Fruit fly (Drosophila melanogaster) whole organism, embryonic: ENCODE measurements around the gene CG14720.

Experiments
- ATbp ChIP-seq: fragments of 200-800 bp; sonication (Bioruptor generic); optimal IDR thresholded peaks from 2 replicates; lab custom pipeline; 2017; ENCODE audit warnings: missing biosample characterization, mild to moderate bottlenecking, missing genetic modification characterization, missing genetic modification reagents
- Atf6 ChIP-seq: fragments of 200-800 bp; sonication (Bioruptor generic); IDR thresholded peaks from 2 replicates; pipeline ENCODE4 v1.3.6; 2022; ENCODE audit warnings: missing biosample characterization, missing genetic modification characterization
- CG11456 ChIP-seq: fragments of 200-800 bp; sonication (Bioruptor generic); IDR thresholded peaks from 3 replicates; pipeline ENCODE4 v1.3.6; 2022; ENCODE audit warnings: missing biosample characterization, missing genetic modification characterization
- CG11504 ChIP-seq: fragments of 200-800 bp; sonication (Bioruptor generic); optimal IDR thresholded peaks from 3 replicates; lab custom pipeline; 2019; ENCODE audit warnings: missing biosample characterization, mild to moderate bottlenecking, missing genetic modification characterization, moderate library complexity
- CG12391 ChIP-seq: fragments of 200-800 bp; sonication (Bioruptor generic); optimal IDR thresholded peaks from 3 replicates; lab custom pipeline; 2018; ENCODE audit warnings: missing biosample characterization, mild to moderate bottlenecking, missing genetic modification characterization, moderate library complexity
- CG15514 ChIP-seq: fragments of 200-800 bp; sonication (Bioruptor generic); optimal IDR thresholded peaks from 3 replicates; lab custom pipeline; 2017; ENCODE audit warnings: missing biosample characterization, missing genetic modification characterization, mild to moderate bottlenecking, moderate library complexity, missing genetic modification reagents
- CG17385 ChIP-seq: fragments of 200-800 bp; sonication (Bioruptor generic); optimal IDR thresholded peaks from 3 replicates; lab custom pipeline; 2018; ENCODE audit warnings: missing biosample characterization, mild to moderate bottlenecking, missing genetic modification characterization
- CG2116 ChIP-seq: fragments of 200-800 bp; sonication (Bioruptor generic); optimal IDR thresholded peaks from 3 replicates; lab custom pipeline; 2018; ENCODE audit warnings: missing biosample characterization, mild to moderate bottlenecking, missing genetic modification characterization
- CG30020 ChIP-seq: fragments of 200-800 bp; optimal IDR thresholded peaks from 2 replicates; lab custom pipeline; 2019; ENCODE audit warnings: missing biosample characterization, mild to moderate bottlenecking, missing genetic modification characterization, moderate library complexity
- CG30431 ChIP-seq: fragments of 200-800 bp; sonication (Bioruptor generic); optimal IDR thresholded peaks from 2 replicates; lab custom pipeline; 2017; ENCODE audit warnings: missing biosample characterization, missing genetic modification characterization
- CG32767 ChIP-seq: fragments of 200-800 bp; sonication (Bioruptor generic); IDR thresholded peaks from 2 replicates; pipeline ENCODE4 v1.3.6; 2022; ENCODE audit warnings: missing biosample characterization, missing genetic modification characterization
- CG4854 ChIP-seq: fragments of 200-800 bp; sonication (Bioruptor generic); optimal IDR thresholded peaks from 2 replicates; lab custom pipeline; 2016; ENCODE audit warnings: missing biosample characterization, missing genetic modification characterization, inconsistent platforms
- CG5953 ChIP-seq: fragments of 200-800 bp; sonication (Bioruptor generic); IDR thresholded peaks from 2 replicates; pipeline ENCODE4 v1.3.6; 2022; ENCODE audit warnings: missing biosample characterization, missing genetic modification characterization
- CG7839 ChIP-seq: fragments of 200-800 bp; sonication (Bioruptor generic); optimal IDR thresholded peaks from 3 replicates; lab custom pipeline; 2018; ENCODE audit warnings: missing biosample characterization, mild to moderate bottlenecking, missing genetic modification characterization, moderate library complexity
- CG7928 ChIP-seq: fragments of 200-800 bp; sonication (Bioruptor generic); optimal IDR thresholded peaks from 2 replicates; lab custom pipeline; 2017; ENCODE audit warnings: missing biosample characterization, mild to moderate bottlenecking, missing genetic modification characterization
- CG8089 ChIP-seq: fragments of 200-800 bp; sonication (Bioruptor generic); optimal IDR thresholded peaks from 3 replicates; lab custom pipeline; 2016; ENCODE audit warnings: missing biosample characterization, missing genetic modification characterization
- CG8478 ChIP-seq: fragments of >200 bp; optimal IDR thresholded peaks from 2 replicates; lab custom pipeline; 2018
- CG8924 ChIP-seq: fragments of 200-800 bp; optimal IDR thresholded peaks from 3 replicates; lab custom pipeline; 2019; ENCODE audit warnings: missing biosample characterization, mild to moderate bottlenecking, missing genetic modification characterization, moderate library complexity
- D ChIP-seq, 2 experiments: fragments of 200-800 bp in 1 of 2; fragments of >200 bp in 1 of 2; sonication (Bioruptor generic) in 1 of 2; optimal IDR thresholded peaks; 2 replicates in 1 of 2; 3 replicates in 1 of 2; lab custom pipeline; 2017; ENCODE audit warnings: mild to moderate bottlenecking in 1 of 2, missing biosample characterization in 1 of 2, missing genetic modification characterization in 1 of 2, missing genetic modification reagents in 1 of 2
- D19B ChIP-seq: fragments of 200-800 bp; sonication (Bioruptor generic); optimal IDR thresholded peaks from 2 replicates; lab custom pipeline; 2017; ENCODE audit warnings: missing biosample characterization, mild to moderate bottlenecking, missing genetic modification characterization
- Deaf1 ChIP-seq: fragments of 200-800 bp; optimal IDR thresholded peaks from 3 replicates; lab custom pipeline; 2019; ENCODE audit warnings: missing biosample characterization, mild to moderate bottlenecking, missing genetic modification characterization, moderate library complexity
- Dip3 ChIP-seq: fragments of 200-800 bp; sonication (Bioruptor generic); optimal IDR thresholded peaks from 3 replicates; lab custom pipeline; 2016; ENCODE audit warnings: missing biosample characterization, missing genetic modification characterization
- Ets97D ChIP-seq: fragments of 200-800 bp; sonication (Bioruptor generic); optimal IDR thresholded peaks from 3 replicates; lab custom pipeline; 2016; ENCODE audit warnings: missing biosample characterization, missing genetic modification characterization
- H2.0 ChIP-seq: fragments of 200-800 bp; sonication (Bioruptor generic); IDR thresholded peaks from 2 replicates; pipeline ENCODE4 v1.3.6; 2022; ENCODE audit warnings: missing biosample characterization, missing genetic modification characterization
- HHEX ChIP-seq: fragments of 200-800 bp; sonication (Bioruptor generic); optimal IDR thresholded peaks from 3 replicates; lab custom pipeline; 2017; ENCODE audit warnings: missing biosample characterization, mild to moderate bottlenecking, missing genetic modification characterization, missing genetic modification reagents
- HLH4C ChIP-seq: fragments of 200-800 bp; sonication (Bioruptor generic); IDR thresholded peaks from 3 replicates; pipeline ENCODE4 v1.3.6; 2022; ENCODE audit warnings: missing biosample characterization, missing genetic modification characterization; ENCODE audit not compliant: partially characterized antibody
- MTF-1 ChIP-seq: fragments of 200-800 bp; sonication (Bioruptor generic); optimal IDR thresholded peaks from 2 replicates; lab custom pipeline; 2018; ENCODE audit warnings: missing biosample characterization, mild to moderate bottlenecking, missing genetic modification characterization, borderline replicate concordance
- NK7.1 ChIP-seq: fragments of 200-800 bp; sonication (Bioruptor generic); optimal IDR thresholded peaks from 3 replicates; lab custom pipeline; 2016; ENCODE audit warnings: missing biosample characterization, missing genetic modification characterization
- Nf-YA ChIP-seq: fragments of 200-800 bp; sonication (Bioruptor generic); IDR thresholded peaks from 2 replicates; pipeline ENCODE4 v1.3.6; 2022; ENCODE audit warnings: missing biosample characterization, missing genetic modification characterization
- Opbp ChIP-seq: fragments of 200-800 bp; sonication (Bioruptor generic); IDR thresholded peaks from 3 replicates; pipeline ENCODE4 v1.3.6; 2022; ENCODE audit warnings: missing biosample characterization, missing genetic modification characterization; ENCODE audit not compliant: partially characterized antibody
- Ptx1 ChIP-seq: fragments of 200-800 bp; sonication (Bioruptor generic); IDR thresholded peaks from 2 replicates; pipeline ENCODE4 v1.3.6; 2022; ENCODE audit warnings: missing biosample characterization, missing genetic modification characterization
- Ravus ChIP-seq: fragments of 200-800 bp; sonication (Bioruptor generic); IDR thresholded peaks from 2 replicates; pipeline ENCODE4 v1.3.6; 2022; ENCODE audit warnings: missing biosample characterization, missing genetic modification characterization
- Sox102F ChIP-seq: fragments of 200-800 bp; sonication (Bioruptor generic); optimal IDR thresholded peaks from 2 replicates; lab custom pipeline; 2018; ENCODE audit warnings: missing biosample characterization, mild to moderate bottlenecking, missing genetic modification characterization, moderate library complexity
- az2 ChIP-seq: fragments of 200-800 bp; sonication (Bioruptor generic); optimal IDR thresholded peaks from 3 replicates; lab custom pipeline; 2016; ENCODE audit warnings: missing biosample characterization, missing genetic modification characterization
- cas ChIP-seq: fragments of 200-800 bp; sonication (Bioruptor generic); IDR thresholded peaks from 2 replicates; pipeline ENCODE4 v1.3.6; 2022; ENCODE audit warnings: missing biosample characterization, missing genetic modification characterization
- chif ChIP-seq, 2 experiments: fragments of 200-800 bp; sonication (Bioruptor generic); optimal IDR thresholded peaks; 3 replicates each; lab custom pipeline; 2016; ENCODE audit warnings: missing biosample characterization in 2 of 2, missing genetic modification characterization in 2 of 2
- crp ChIP-seq, 2 experiments: fragments of 200-800 bp; sonication (Bioruptor generic); optimal IDR thresholded peaks; 2 replicates in 1 of 2; 3 replicates in 1 of 2; lab custom pipeline; 2017; ENCODE audit warnings: missing biosample characterization in 2 of 2, missing genetic modification characterization in 2 of 2, mild to moderate bottlenecking in 1 of 2, moderate library complexity in 1 of 2
- dan ChIP-seq: fragments of 200-800 bp; sonication (Bioruptor generic); IDR thresholded peaks from 2 replicates; pipeline ENCODE4 v1.3.6; 2022; ENCODE audit warnings: missing biosample characterization, missing genetic modification characterization
- dmrt99B ChIP-seq: fragments of 200-800 bp; sonication (Bioruptor generic); optimal IDR thresholded peaks from 2 replicates; lab custom pipeline; 2018; ENCODE audit warnings: missing biosample characterization, mild to moderate bottlenecking, missing genetic modification characterization, moderate library complexity
- dpn ChIP-seq, 2 experiments: fragments of 200-800 bp; sonication (Bioruptor generic); optimal IDR thresholded peaks; 3 replicates each; lab custom pipeline; 2016; ENCODE audit warnings: missing biosample characterization in 2 of 2, missing genetic modification characterization in 2 of 2
- dysf ChIP-seq: fragments of 200-800 bp; sonication (Bioruptor generic); IDR thresholded peaks from 3 replicates; pipeline ENCODE4 v1.3.6; 2022; ENCODE audit warnings: missing biosample characterization, missing genetic modification characterization
- en ChIP-seq: fragments of 200-800 bp; sonication (Bioruptor generic); optimal IDR thresholded peaks from 2 replicates; lab custom pipeline; 2016; ENCODE audit warnings: missing biosample characterization, missing genetic modification characterization
- gt ChIP-seq: fragments of 200-800 bp; sonication (Bioruptor generic); IDR thresholded peaks from 2 replicates; pipeline ENCODE4 v1.3.6; 2022; ENCODE audit warnings: missing biosample characterization, missing genetic modification characterization
- ham ChIP-seq: fragments of 200-800 bp; sonication (Bioruptor generic); IDR thresholded peaks from 2 replicates; pipeline ENCODE4 v1.3.6; 2022; ENCODE audit warnings: missing biosample characterization, missing genetic modification characterization
- her ChIP-seq: fragments of 200-800 bp; sonication (Bioruptor generic); optimal IDR thresholded peaks from 2 replicates; lab custom pipeline; 2016; ENCODE audit warnings: missing biosample characterization, missing genetic modification characterization
- jigr1 ChIP-seq: fragments of 200-800 bp; sonication (Bioruptor generic); IDR thresholded peaks from 3 replicates; pipeline ENCODE4 v1.3.6; 2022; ENCODE audit warnings: missing biosample characterization, missing genetic modification characterization
- jing ChIP-seq: fragments of 200-800 bp; sonication (Bioruptor generic); optimal IDR thresholded peaks from 2 replicates; lab custom pipeline; 2018; ENCODE audit warnings: missing biosample characterization, mild to moderate bottlenecking, missing genetic modification characterization
- luna ChIP-seq: fragments of 200-800 bp; sonication (Bioruptor generic); optimal IDR thresholded peaks from 2 replicates; lab custom pipeline; 2016; ENCODE audit warnings: missing biosample characterization, missing genetic modification characterization
- pan ChIP-seq, 4 experiments: fragments of >200 bp in 3 of 4; fragments of 200-800 bp in 1 of 4; sonication (Bioruptor generic) in 1 of 4; optimal IDR thresholded peaks in 3 of 4; IDR thresholded peaks in 1 of 4; 2 replicates each; pipeline versions ENCODE4 v1.3.6 to Lab custom; 2017 to 2022; ENCODE audit warnings: missing biosample characterization in 2 of 4, missing genetic modification characterization in 2 of 4, mixed read lengths in 1 of 4
- shn ChIP-seq: fragments of 200-800 bp; sonication (Bioruptor generic); optimal IDR thresholded peaks from 3 replicates; lab custom pipeline; 2016; ENCODE audit warnings: missing biosample characterization, missing genetic modification characterization
- sisA ChIP-seq: fragments of 200-800 bp; sonication (Bioruptor generic); IDR thresholded peaks from 2 replicates; pipeline ENCODE4 v1.3.6; 2022; ENCODE audit warnings: missing biosample characterization, missing genetic modification characterization

CG14720 gene

dm6 chr3R:11662617-11663016 lies 48.9 kb upstream of the CG14720 start (continued):
- TF ChIP-seq Deaf1 (tag; lab: Kevin White, UChicago), result no peak
- TF ChIP-seq CG4854 (GFP tag; lab: Kevin White, UChicago), result no peak
- no peak for TF ChIP-seq Nf-YA (GFP tag; lab: Robert Waterston, UW)
- TF ChIP-seq gt (GFP tag; lab: Robert Waterston, UW), result no peak
- no peak for TF ChIP-seq pan (optimal IDR thresholded peaks at IDR 0.05; lab: Kevin White, UChicago)
- TF ChIP-seq pan (GFP tag; optimal IDR thresholded peaks at IDR 0.05 in 1 of 2, IDR thresholded peaks at IDR 0.05 in 1 of 2), result peak in 1 of 2 experiments; percentile 14
- TF ChIP-seq jing, result no peak
- no peak for TF ChIP-seq CG8924 (tag; lab: Kevin White, UChicago)
- peak in 1 of 2 experiments; percentile 4 for TF ChIP-seq chif (GFP tag; optimal IDR thresholded peaks at IDR 0.05; lab: Kevin White, UChicago)
- TF ChIP-seq CG15514 (GFP tag; lab: Kevin White, UChicago), result no peak
- no peak for TF ChIP-seq CG2116 (GFP tag; lab: Kevin White, UChicago)
- TF ChIP-seq CG30020 (tag; lab: Kevin White, UChicago), result no peak
- TF ChIP-seq CG8478 (lab: Kevin White, UChicago), result no peak
- TF ChIP-seq MTF-1 (GFP tag; lab: Kevin White, UChicago), result no peak
- TF ChIP-seq CG11504 (tag; lab: Kevin White, UChicago), result peak; percentile 26
- TF ChIP-seq ham (GFP tag; lab: Robert Waterston, UW), result no peak
- no peak for TF ChIP-seq luna (GFP tag; lab: Kevin White, UChicago)
- no peak for TF ChIP-seq Dip3
- TF ChIP-seq dysf (GFP tag; lab: Robert Waterston, UW), result 0 out of 3 replicates have a peak, but pooled peaks have one; percentile 30
- TF ChIP-seq CG8089 (GFP tag; lab: Kevin White, UChicago), result no peak
- TF ChIP-seq Ets97D (GFP tag; lab: Kevin White, UChicago), result no peak
- peak; percentile 7 for TF ChIP-seq az2
- peak; percentile 16 for TF ChIP-seq ATbp
- no peak for TF ChIP-seq CG30431 (GFP tag; lab: Kevin White, UChicago)
- no peak for TF ChIP-seq CG7928 (GFP tag; lab: Kevin White, UChicago)
- no peak for TF ChIP-seq CG32767 (GFP tag; lab: Robert Waterston, UW)
- TF ChIP-seq dpn (GFP tag; optimal IDR thresholded peaks at IDR 0.05; lab: Kevin White, UChicago), result no peak
- TF ChIP-seq jigr1 (GFP tag; lab: Robert Waterston, UW), result no peak
- TF ChIP-seq Atf6 (GFP tag; lab: Robert Waterston, UW), result no peak
- TF ChIP-seq cas (GFP tag; lab: Robert Waterston, UW), result no peak
- TF ChIP-seq HLH4C, result no peak
- TF ChIP-seq Ravus, result no peak
- no peak for TF ChIP-seq D (optimal IDR thresholded peaks at IDR 0.05; lab: Kevin White, UChicago)
- TF ChIP-seq D (GFP tag; optimal IDR thresholded peaks at IDR 0.05; lab: Kevin White, UChicago), result no peak
- TF ChIP-seq sisA (GFP tag; lab: Robert Waterston, UW), result no peak
- no peak for TF ChIP-seq dan (GFP tag; lab: Robert Waterston, UW)
- TF ChIP-seq D19B, result no peak
- no peak for TF ChIP-seq Opbp (GFP tag; lab: Robert Waterston, UW)
- no peak for TF ChIP-seq CG17385 (GFP tag; lab: Kevin White, UChicago)
- 0 out of 2 replicates have a peak, but pooled peaks have one; percentile 51 for TF ChIP-seq CG5953
- no peak for TF ChIP-seq crp (GFP tag; optimal IDR thresholded peaks at IDR 0.05; lab: Kevin White, UChicago)
- TF ChIP-seq en (GFP tag; lab: Kevin White, UChicago), result no peak
- TF ChIP-seq HHEX (GFP tag; lab: Kevin White, UChicago), result no peak
- peak; percentile 37 for TF ChIP-seq dmrt99B
- TF ChIP-seq H2.0 (GFP tag; lab: Robert Waterston, UW), result no peak
- no peak for TF ChIP-seq CG12391 (tag; lab: Kevin White, UChicago)
- peak; percentile 6 for TF ChIP-seq CG7839 (tag; lab: Kevin White, UChicago)
- no peak for TF ChIP-seq NK7.1 (GFP tag; lab: Kevin White, UChicago)
- peak; percentile 27 for TF ChIP-seq Sox102F (GFP tag; lab: Kevin White, UChicago)
- TF ChIP-seq Ptx1, result no peak
- TF ChIP-seq shn (GFP tag; lab: Kevin White, UChicago), result no peak
- no peak for TF ChIP-seq CG11456 (GFP tag; lab: Robert Waterston, UW)
- TF ChIP-seq her, result no peak
